Fruit fly (Drosophila melanogaster): Measurements from ENCODE around the gene Pburs.
A peak's percentile ranks its signal among the peaks of the same experiment; 100 is the strongest.

The Pburs gene

DNA sequence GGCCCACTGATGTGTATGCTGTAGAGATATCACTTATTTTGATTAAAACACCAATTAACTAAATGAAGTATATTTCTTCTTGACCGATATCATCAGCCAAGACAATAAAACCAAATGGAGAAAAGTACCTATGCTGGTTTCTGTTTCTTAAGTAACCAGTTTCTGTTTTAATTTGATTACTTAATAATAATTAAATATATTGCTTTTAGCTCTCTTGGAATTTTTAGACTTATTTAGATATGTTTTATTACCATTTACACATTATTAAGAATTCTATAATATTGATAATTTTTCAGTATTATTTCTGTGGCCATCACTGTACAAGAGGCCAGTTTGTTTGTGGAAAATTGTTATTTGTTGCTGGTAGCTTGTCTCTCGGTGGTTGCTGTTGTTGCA lies 49.9 kb downstream of the Pburs start (continued):
- TF ChIP-seq CG16813 (GFP tag; IDR thresholded peaks at IDR 0.05; ENCODE audit: partially characterized antibody) (no peak), MTF-1 (GFP tag; optimal IDR thresholded peaks at IDR 0.05; ENCODE audit: borderline replicate concordance) (no peak), D (optimal IDR thresholded peaks at IDR 0.05) (no peak), D (GFP tag; optimal IDR thresholded peaks at IDR 0.05) (peak; percentile 67), ash1 (GFP tag; optimal IDR thresholded peaks at IDR 0.05) (no peak), CG18619 (GFP tag; optimal IDR thresholded peaks at IDR 0.05) (no peak), CG6254 (GFP tag; optimal IDR thresholded peaks at IDR 0.05) (peak; percentile 55), Xrp1 (GFP tag; IDR thresholded peaks at IDR 0.05) (peak; percentile 47; the same call in 1 of the 2 replicates), corto (GFP tag; optimal IDR thresholded peaks at IDR 0.05) (no peak), ap (GFP tag; IDR thresholded peaks at IDR 0.05) (no peak), Dll (GFP tag; IDR thresholded peaks at IDR 0.05; ENCODE audit: partially characterized antibody) (no peak), Rfx (GFP tag; IDR thresholded peaks at IDR 0.05) (no peak), CoRest (tag; optimal IDR thresholded peaks at IDR 0.05) (no peak), D19A (tag; optimal IDR thresholded peaks at IDR 0.05) (peak; percentile 22), nom (GFP tag; optimal IDR thresholded peaks at IDR 0.05) (no peak), CG10654 (GFP tag; optimal IDR thresholded peaks at IDR 0.05) (no peak), CG18476 (GFP tag; optimal IDR thresholded peaks at IDR 0.05) (peak; percentile 0), Eip74EF (GFP tag; optimal IDR thresholded peaks at IDR 0.05) (peak in 1 of 2 experiments; percentile 59), dysf (GFP tag; IDR thresholded peaks at IDR 0.05) (no peak; the same call in 2 of the 3 replicates), sens (GFP tag) (peak; percentile 52), CG10462 (GFP tag; optimal IDR thresholded peaks at IDR 0.05) (no peak), E2f1 (GFP tag; IDR thresholded peaks at IDR 0.05) (0 out of 2 replicates have a peak, but pooled peaks have one; percentile 36), Deaf1 (tag; optimal IDR thresholded peaks at IDR 0.05) (no peak), Vsx1 (GFP tag; optimal IDR thresholded peaks at IDR 0.05) (no peak), CG3995 (GFP tag; optimal IDR thresholded peaks at IDR 0.05) (no peak), cas (GFP tag; IDR thresholded peaks at IDR 0.05) (no peak), Elba2 (GFP tag; optimal IDR thresholded peaks at IDR 0.05) (no peak), lov (optimal IDR thresholded peaks at IDR 0.05) (no peak), lov (GFP tag; IDR thresholded peaks at IDR 0.05) (no peak), scrt (GFP tag; optimal IDR thresholded peaks at IDR 0.05) (peak; percentile 23), CG3065 (GFP tag; optimal IDR thresholded peaks at IDR 0.05) (no peak), pho (GFP tag; optimal IDR thresholded peaks at IDR 0.05) (no peak), CG12155 (GFP tag; optimal IDR thresholded peaks at IDR 0.05) (no peak), Doc2 (GFP tag; IDR thresholded peaks at IDR 0.05) (no peak), wek (GFP tag; optimal IDR thresholded peaks at IDR 0.05) (no peak), Fer3 (tag; optimal IDR thresholded peaks at IDR 0.05) (no peak), YL-1 (GFP tag; optimal IDR thresholded peaks at IDR 0.05) (no peak), gsb-n (tag; optimal IDR thresholded peaks at IDR 0.05) (peak; percentile 48), jumu (GFP tag; optimal IDR thresholded peaks at IDR 0.05) (no peak), sug (tag; optimal IDR thresholded peaks at IDR 0.05) (peak; percentile 13), sr (GFP tag; IDR thresholded peaks at IDR 0.05) (no peak), Oli (tag; optimal IDR thresholded peaks at IDR 0.05) (peak; percentile 37), Blimp-1 (GFP tag; optimal IDR thresholded peaks at IDR 0.05) (peak; percentile 65), Six4 (GFP tag; optimal IDR thresholded peaks at IDR 0.05) (peak; percentile 22), CG16863 (GFP tag; optimal IDR thresholded peaks at IDR 0.05) (no peak), fd3F (GFP tag; optimal IDR thresholded peaks at IDR 0.05) (no peak), E2f2 (GFP tag; IDR thresholded peaks at IDR 0.05) (peak; percentile 21; the same call in 1 of the 2 replicates), trem (tag; optimal IDR thresholded peaks at IDR 0.05) (peak; percentile 47), CG3281 (GFP tag; optimal IDR thresholded peaks at IDR 0.05) (peak; percentile 47), CG5180 (GFP tag; optimal IDR thresholded peaks at IDR 0.05) (peak; percentile 40), CG14050 (GFP tag; IDR thresholded peaks at IDR 0.05) (no peak)
